Fruit fly (Drosophila melanogaster) whole organism, prepupa: Measurements from ENCODE around the gene MFS9.

ENCODE experiments used
- Blimp-1 ChIP-seq: fragments of 200-800 bp; sonication (Bioruptor generic); optimal IDR thresholded peaks from 3 replicates; lab custom pipeline; 2017; ENCODE audit warnings: missing biosample characterization, missing genetic modification characterization, mild to moderate bottlenecking, moderate library complexity, missing genetic modification reagents
- CG11294 ChIP-seq: fragments of 200-800 bp; sonication (Bioruptor generic); IDR thresholded peaks from 2 replicates; pipeline ENCODE4 v1.3.6; 2022; ENCODE audit warnings: missing biosample characterization, missing genetic modification characterization
- CG11762 ChIP-seq: fragments of 200-800 bp; sonication (Bioruptor generic); optimal IDR thresholded peaks from 3 replicates; lab custom pipeline; 2016; ENCODE audit warnings: missing biosample characterization, missing genetic modification characterization; ENCODE audit not compliant: insufficient read depth
- CG11902 ChIP-seq: fragments of 200-800 bp; sonication (Bioruptor generic); optimal IDR thresholded peaks from 3 replicates; lab custom pipeline; 2016; ENCODE audit warnings: missing biosample characterization, missing genetic modification characterization
- CG15336 ChIP-seq: fragments of 200-800 bp; sonication (Bioruptor generic); IDR thresholded peaks from 2 replicates; pipeline ENCODE4 v1.3.6; 2022; ENCODE audit warnings: missing biosample characterization, missing genetic modification characterization
- CG1621 ChIP-seq: fragments of 200-800 bp; sonication (Bioruptor generic); optimal IDR thresholded peaks from 3 replicates; lab custom pipeline; 2018; ENCODE audit warnings: missing biosample characterization, mild to moderate bottlenecking, missing genetic modification characterization
- CG16779 ChIP-seq: fragments of 200-800 bp; sonication (Bioruptor generic); optimal IDR thresholded peaks from 3 replicates; lab custom pipeline; 2017; ENCODE audit warnings: missing biosample characterization, mild to moderate bottlenecking, missing genetic modification characterization
- CG31627 ChIP-seq: fragments of 200-800 bp; sonication (Bioruptor generic); optimal IDR thresholded peaks from 3 replicates; lab custom pipeline; 2016; ENCODE audit warnings: missing biosample characterization, missing genetic modification characterization
- CG3919 ChIP-seq: fragments of 200-800 bp; sonication (Bioruptor generic); optimal IDR thresholded peaks from 3 replicates; lab custom pipeline; 2016; ENCODE audit warnings: missing biosample characterization, missing genetic modification characterization
- CG6163 ChIP-seq: fragments of 200-800 bp; sonication (Bioruptor generic); IDR thresholded peaks from 3 replicates; pipeline ENCODE4 v1.3.6; 2022; ENCODE audit warnings: missing biosample characterization, missing genetic modification characterization
- CG6276 ChIP-seq: fragments of 200-800 bp; sonication (Bioruptor generic); optimal IDR thresholded peaks from 2 replicates; lab custom pipeline; 2017; ENCODE audit warnings: missing biosample characterization, mild to moderate bottlenecking, missing genetic modification characterization
- CG6792 ChIP-seq: fragments of 200-800 bp; sonication (Bioruptor generic); optimal IDR thresholded peaks from 3 replicates; lab custom pipeline; 2016; ENCODE audit warnings: missing biosample characterization, missing genetic modification characterization
- CG6808 ChIP-seq: fragments of 200-800 bp; sonication (Bioruptor generic); optimal IDR thresholded peaks from 3 replicates; lab custom pipeline; 2017; ENCODE audit warnings: missing biosample characterization, missing genetic modification characterization, mild to moderate bottlenecking, moderate library complexity, missing genetic modification reagents
- CG6854 ChIP-seq: fragments of 200-800 bp; sonication (Bioruptor generic); optimal IDR thresholded peaks from 2 replicates; lab custom pipeline; 2017; ENCODE audit warnings: missing biosample characterization, mild to moderate bottlenecking, missing genetic modification characterization
- CG7368 ChIP-seq: fragments of 200-800 bp; sonication (Bioruptor generic); optimal IDR thresholded peaks from 3 replicates; lab custom pipeline; 2016; ENCODE audit warnings: missing biosample characterization, missing genetic modification characterization
- CG8119 ChIP-seq: fragments of 200-800 bp; sonication (Bioruptor generic); IDR thresholded peaks from 3 replicates; pipeline ENCODE4 v1.3.6; 2022; ENCODE audit warnings: missing biosample characterization, missing genetic modification characterization
- CG8319 ChIP-seq: fragments of 200-800 bp; sonication (Bioruptor generic); optimal IDR thresholded peaks from 3 replicates; lab custom pipeline; 2016; ENCODE audit warnings: missing biosample characterization, missing genetic modification characterization
- CG9139 ChIP-seq: fragments of 200-800 bp; sonication (Bioruptor generic); optimal IDR thresholded peaks from 3 replicates; lab custom pipeline; 2017; ENCODE audit warnings: missing biosample characterization, mild to moderate bottlenecking, missing genetic modification characterization
- Eip75B ChIP-seq: fragments of 200-800 bp; sonication (Bioruptor generic); optimal IDR thresholded peaks from 3 replicates; lab custom pipeline; 2016; ENCODE audit warnings: missing biosample characterization, missing genetic modification characterization
- Eip78C ChIP-seq: fragments of 200-800 bp; sonication (Bioruptor generic); peaks from one replicate; lab custom pipeline; 2016; ENCODE audit warnings: missing biosample characterization, missing genetic modification characterization
- Eip93F ChIP-seq: fragments of 200-800 bp; sonication (Bioruptor generic); optimal IDR thresholded peaks from 2 replicates; lab custom pipeline; 2016; ENCODE audit warnings: missing biosample characterization, mild to moderate bottlenecking, missing genetic modification characterization
- Ets96B ChIP-seq: fragments of 200-800 bp; optimal IDR thresholded peaks from 2 replicates; lab custom pipeline; 2019; ENCODE audit warnings: missing biosample characterization, mild to moderate bottlenecking, missing genetic modification characterization, moderate library complexity
- Hr38 ChIP-seq: sonication (Bioruptor generic); optimal IDR thresholded peaks from 2 replicates; lab custom pipeline; 2016; ENCODE audit warnings: missing biosample characterization, missing genetic modification characterization
- Lpt ChIP-seq: fragments of 200-800 bp; sonication (Bioruptor generic); optimal IDR thresholded peaks from 3 replicates; lab custom pipeline; 2016; ENCODE audit warnings: missing biosample characterization, missing genetic modification characterization
- Met ChIP-seq: fragments of 200-800 bp; sonication (Bioruptor generic); optimal IDR thresholded peaks from 3 replicates; lab custom pipeline; 2016; ENCODE audit warnings: missing biosample characterization, missing genetic modification characterization
- OdsH ChIP-seq: fragments of 200-800 bp; sonication (Bioruptor generic); optimal IDR thresholded peaks from 3 replicates; lab custom pipeline; 2016; ENCODE audit warnings: missing biosample characterization, missing genetic modification characterization
- Sox102F ChIP-seq: fragments of 200-800 bp; sonication (Bioruptor generic); optimal IDR thresholded peaks from 2 replicates; lab custom pipeline; 2016; ENCODE audit warnings: missing biosample characterization, mild to moderate bottlenecking, missing genetic modification characterization
- Sox14 ChIP-seq: fragments of 200-800 bp; sonication (Bioruptor generic); optimal IDR thresholded peaks from 3 replicates; lab custom pipeline; 2016; ENCODE audit warnings: missing biosample characterization, missing genetic modification characterization
- achi ChIP-seq: fragments of 200-800 bp; sonication (Bioruptor generic); optimal IDR thresholded peaks from 3 replicates; lab custom pipeline; 2016; ENCODE audit warnings: missing biosample characterization, missing genetic modification characterization
- cyc ChIP-seq: fragments of 200-800 bp; sonication (Bioruptor generic); optimal IDR thresholded peaks from 3 replicates; lab custom pipeline; 2016; ENCODE audit warnings: missing biosample characterization, missing genetic modification characterization
- dac ChIP-seq: fragments of 200-800 bp; sonication (Bioruptor generic); optimal IDR thresholded peaks from 2 replicates; lab custom pipeline; 2017; ENCODE audit warnings: missing biosample characterization, mild to moderate bottlenecking, missing genetic modification characterization
- dsx ChIP-seq: fragments of 200-800 bp; optimal IDR thresholded peaks from 3 replicates; lab custom pipeline; 2019; ENCODE audit warnings: missing biosample characterization, mild to moderate bottlenecking, missing genetic modification characterization, moderate library complexity; ENCODE audit not compliant: poor library complexity, severe bottlenecking
- eg ChIP-seq: fragments of 200-800 bp; sonication (Bioruptor generic); IDR thresholded peaks from 3 replicates; pipeline ENCODE4 v1.3.6; 2022; ENCODE audit warnings: missing biosample characterization, missing genetic modification characterization
- esn ChIP-seq: fragments of 200-800 bp; sonication (Bioruptor generic); optimal IDR thresholded peaks from 2 replicates; lab custom pipeline; 2016; ENCODE audit warnings: missing biosample characterization, mild to moderate bottlenecking, missing genetic modification characterization, moderate library complexity
- fd59A ChIP-seq: fragments of 200-800 bp; sonication (Bioruptor generic); optimal IDR thresholded peaks from 2 replicates; lab custom pipeline; 2017; ENCODE audit warnings: missing biosample characterization, mild to moderate bottlenecking, missing genetic modification characterization, missing genetic modification reagents
- fkh ChIP-seq: fragments of 200-800 bp; sonication (Bioruptor generic); optimal IDR thresholded peaks from 3 replicates; lab custom pipeline; 2017; ENCODE audit warnings: missing biosample characterization, mild to moderate bottlenecking, missing genetic modification characterization, moderate library complexity
- lz ChIP-seq: fragments of 200-800 bp; sonication (Bioruptor generic); optimal IDR thresholded peaks from 3 replicates; lab custom pipeline; 2016; ENCODE audit warnings: missing biosample characterization, missing genetic modification characterization
- net ChIP-seq: fragments of 200-800 bp; sonication (Bioruptor generic); optimal IDR thresholded peaks from 3 replicates; lab custom pipeline; 2016; ENCODE audit warnings: missing biosample characterization, missing genetic modification characterization
- pdm3 ChIP-seq: fragments of 200-800 bp; sonication (Bioruptor generic); optimal IDR thresholded peaks from 3 replicates; lab custom pipeline; 2016; ENCODE audit warnings: missing biosample characterization, missing genetic modification characterization
- spab ChIP-seq: fragments of 200-800 bp; sonication (Bioruptor generic); optimal IDR thresholded peaks from 2 replicates; lab custom pipeline; 2017; ENCODE audit warnings: missing biosample characterization, mild to moderate bottlenecking, missing genetic modification characterization, missing genetic modification reagents
- ss ChIP-seq, 2 experiments: fragments of 200-800 bp; sonication (Bioruptor generic); optimal IDR thresholded peaks; 2 replicates in 1 of 2; 3 replicates in 1 of 2; lab custom pipeline; 2017 to 2018; ENCODE audit warnings: mild to moderate bottlenecking in 2 of 2, missing biosample characterization in 2 of 2, missing genetic modification characterization in 2 of 2, moderate library complexity in 1 of 2
- svp ChIP-seq: fragments of 200-800 bp; sonication (Bioruptor generic); peaks from one replicate; lab custom pipeline; 2016; ENCODE audit warnings: missing biosample characterization, missing genetic modification characterization
- topi ChIP-seq: fragments of 200-800 bp; sonication (Bioruptor generic); optimal IDR thresholded peaks from 3 replicates; lab custom pipeline; 2016; ENCODE audit warnings: missing biosample characterization, missing genetic modification characterization
- vri ChIP-seq: fragments of 200-800 bp; sonication (Bioruptor generic); optimal IDR thresholded peaks from 3 replicates; lab custom pipeline; 2016; ENCODE audit warnings: missing biosample characterization, mild to moderate bottlenecking, missing genetic modification characterization

MFS9 gene

dm6 chr3R:20550632-20551486 lies 38.6 kb upstream of the MFS9 start:
- TF ChIP-seq CG3919 (GFP tag; lab: Kevin White, UChicago) (peak; percentile 13), CG7368 (GFP tag; lab: Kevin White, UChicago) (peak; percentile 21), CG6854 (GFP tag; lab: Kevin White, UChicago) (peak; percentile 38), Lpt (GFP tag; lab: Kevin White, UChicago) (peak; percentile 44), CG6808 (GFP tag; lab: Kevin White, UChicago) (peak; percentile 43), CG11294 (GFP tag; lab: Robert Waterston, UW) (no peak; the same call in 1 of the 2 replicates), eg (GFP tag; lab: Robert Waterston, UW) (peak; percentile 68), net (peak; percentile 43), svp (GFP tag; lab: Kevin White, UChicago) (peak; percentile 73), achi (GFP tag; lab: Kevin White, UChicago) (peak; percentile 16), Eip93F (no peak), CG6163 (GFP tag; lab: Robert Waterston, UW) (peak; percentile 45; the same call in 2 of the 3 replicates), dsx (GFP tag; lab: Kevin White, UChicago) (peak; percentile 51), Met (GFP tag; lab: Kevin White, UChicago) (peak; percentile 6), CG15336 (GFP tag; lab: Robert Waterston, UW) (peak; percentile 52; the same call in 1 of the 2 replicates), vri (GFP tag; lab: Kevin White, UChicago) (peak; percentile 79), CG8319 (GFP tag; lab: Kevin White, UChicago) (no peak), CG11902 (GFP tag; lab: Kevin White, UChicago) (no peak), Eip75B (GFP tag; lab: Kevin White, UChicago) (no peak), Blimp-1 (GFP tag; lab: Kevin White, UChicago) (no peak), CG31627 (GFP tag; lab: Kevin White, UChicago) (no peak), esn (GFP tag; lab: Kevin White, UChicago) (peak; percentile 35), CG9139 (GFP tag; lab: Kevin White, UChicago) (peak; percentile 67), CG6276 (GFP tag; lab: Kevin White, UChicago) (peak; percentile 59), CG16779 (tag; lab: Kevin White, UChicago) (peak; percentile 62), fkh (GFP tag; lab: Kevin White, UChicago) (peak; percentile 99), CG8119 (GFP tag; lab: Robert Waterston, UW) (peak; percentile 51; the same call in 2 of the 3 replicates), CG1621 (tag; lab: Kevin White, UChicago) (no peak), CG6792 (GFP tag; lab: Kevin White, UChicago) (no peak), Ets96B (tag; lab: Kevin White, UChicago) (peak; percentile 28), CG11762 (GFP tag; lab: Kevin White, UChicago) (peak; percentile 24), pdm3 (no peak), ss (GFP tag; optimal IDR thresholded peaks at IDR 0.05; lab: Kevin White, UChicago) (peak; percentile 38 to 64), topi (peak; percentile 39), Hr38 (GFP tag; lab: Kevin White, UChicago) (no peak), Sox102F (GFP tag; lab: Kevin White, UChicago) (peak; percentile 48), fd59A (GFP tag; lab: Kevin White, UChicago) (no peak), dac (GFP tag; lab: Kevin White, UChicago) (no peak), spab (GFP tag; lab: Kevin White, UChicago) (peak; percentile 25), Eip78C (GFP tag; lab: Kevin White, UChicago) (peak; percentile 78), cyc (no peak), lz (GFP tag; lab: Kevin White, UChicago) (no peak), OdsH (GFP tag; lab: Kevin White, UChicago) (peak; percentile 10), Sox14 (GFP tag; lab: Kevin White, UChicago) (peak; percentile 16)
- TF ChIP-seq, all 60 proteins: peak for 29
